Fruit fly (Drosophila melanogaster) whole organism, embryonic: ENCODE results near the gene CG34353.

Experiments used
- CG1602 ChIP-seq: fragments of 200-800 bp; sonication (Bioruptor generic); optimal IDR thresholded peaks from 3 replicates; lab custom pipeline; 2016; ENCODE audit warnings: missing biosample characterization, missing genetic modification characterization
- CG31224 ChIP-seq: fragments of 200-800 bp; sonication (Bioruptor generic); IDR thresholded peaks from 2 replicates; pipeline ENCODE4 v1.3.6; 2022; ENCODE audit warnings: missing biosample characterization, missing genetic modification characterization
- Xbp1 ChIP-seq: fragments of 200-800 bp; sonication (Bioruptor generic); optimal IDR thresholded peaks from 3 replicates; lab custom pipeline; 2016; ENCODE audit warnings: missing biosample characterization, mild to moderate bottlenecking, missing genetic modification characterization
- fd64A ChIP-seq: fragments of 200-800 bp; sonication (Bioruptor generic); optimal IDR thresholded peaks from 3 replicates; lab custom pipeline; 2018; ENCODE audit warnings: missing biosample characterization, mild to moderate bottlenecking, missing genetic modification characterization
- mirr ChIP-seq: fragments of 200-800 bp; sonication (Bioruptor generic); optimal IDR thresholded peaks from 3 replicates; lab custom pipeline; 2018; ENCODE audit warnings: missing biosample characterization, mild to moderate bottlenecking, missing genetic modification characterization
- nau ChIP-seq: fragments of 200-800 bp; sonication (Bioruptor generic); optimal IDR thresholded peaks from 3 replicates; lab custom pipeline; 2017; ENCODE audit warnings: missing biosample characterization, mild to moderate bottlenecking, missing genetic modification characterization, missing genetic modification reagents
- toy ChIP-seq: fragments of 200-800 bp; sonication (Bioruptor generic); IDR thresholded peaks from 2 replicates; pipeline ENCODE4 v1.3.6; 2022; ENCODE audit warnings: missing biosample characterization, missing genetic modification characterization

DNA sequence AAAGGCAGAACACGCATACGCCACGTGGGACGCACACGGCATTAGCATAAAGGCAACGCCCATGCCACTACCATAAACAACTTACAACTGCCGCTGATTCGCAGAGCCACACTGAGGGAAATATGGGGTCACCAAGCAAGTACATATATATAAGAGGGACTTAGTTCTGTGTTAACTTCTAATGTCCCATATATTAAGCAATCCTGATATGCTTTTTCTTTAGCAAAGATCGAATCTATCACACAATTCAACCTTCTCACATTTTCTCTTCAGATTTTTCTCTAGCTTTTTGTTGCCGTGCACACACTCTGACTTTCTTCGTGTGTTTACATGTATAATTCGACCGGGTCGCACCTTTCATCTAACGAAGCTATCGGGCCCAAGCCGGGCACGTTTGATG, 92.4 kb downstream of the CG34353 start:
- TF ChIP-seq CG1602 (GFP tag; lab: Kevin White, UChicago), result no peak
- no peak for TF ChIP-seq toy (GFP tag; lab: Robert Waterston, UW)
- TF ChIP-seq Xbp1 (GFP tag; lab: Kevin White, UChicago), result no peak
- no peak for TF ChIP-seq nau (GFP tag; lab: Kevin White, UChicago)
- TF ChIP-seq fd64A (GFP tag; lab: Kevin White, UChicago), result no peak
- no peak for TF ChIP-seq mirr (GFP tag; lab: Kevin White, UChicago)
- no peak for TF ChIP-seq CG31224
